Fruit fly (Drosophila melanogaster) whole organism, embryonic: ENCODE data around the gene CG44004.
A peak's percentile ranks its signal among the peaks of the same experiment; 100 is the strongest.

Experiments
- CG10209 ChIP-seq: fragments of 200-800 bp; sonication (Bioruptor generic); optimal IDR thresholded peaks from 3 replicates; lab custom pipeline; 2017; ENCODE audit warnings: missing biosample characterization, mild to moderate bottlenecking, missing genetic modification characterization, missing genetic modification reagents
- CG10274 ChIP-seq: fragments of 200-800 bp; sonication (Bioruptor generic); optimal IDR thresholded peaks from 3 replicates; lab custom pipeline; 2017; ENCODE audit warnings: missing biosample characterization, mild to moderate bottlenecking, missing genetic modification characterization
- CG10366 ChIP-seq: fragments of 200-800 bp; sonication (Bioruptor generic); IDR thresholded peaks from 2 replicates; pipeline ENCODE4 v1.3.6; 2022; ENCODE audit warnings: missing biosample characterization, missing genetic modification characterization
- CG11398 ChIP-seq: fragments of 200-800 bp; sonication (Bioruptor generic); optimal IDR thresholded peaks from 2 replicates; lab custom pipeline; 2016; ENCODE audit warnings: missing biosample characterization, missing genetic modification characterization
- CG13775 ChIP-seq: fragments of 200-800 bp; sonication (Bioruptor generic); optimal IDR thresholded peaks from 3 replicates; lab custom pipeline; 2017; ENCODE audit warnings: missing biosample characterization, mild to moderate bottlenecking, missing genetic modification characterization
- CG15479 ChIP-seq: fragments of 200-800 bp; sonication (Bioruptor generic); optimal IDR thresholded peaks from 3 replicates; lab custom pipeline; 2019; ENCODE audit warnings: missing biosample characterization, mild to moderate bottlenecking, missing genetic modification characterization, moderate library complexity
- CG1647 ChIP-seq: fragments of 200-800 bp; sonication (Bioruptor generic); optimal IDR thresholded peaks from 3 replicates; lab custom pipeline; 2016; ENCODE audit warnings: missing biosample characterization, missing genetic modification characterization
- CG17612 ChIP-seq: fragments of 200-800 bp; sonication (Bioruptor generic); IDR thresholded peaks from 2 replicates; pipeline ENCODE4 v1.3.6; 2022; ENCODE audit warnings: missing biosample characterization, missing genetic modification characterization
- CG18619 ChIP-seq: fragments of 200-800 bp; sonication (Bioruptor generic); optimal IDR thresholded peaks from 3 replicates; lab custom pipeline; 2017; ENCODE audit warnings: missing biosample characterization, mild to moderate bottlenecking, missing genetic modification characterization
- CG2202 ChIP-seq: fragments of 200-800 bp; sonication (Bioruptor generic); optimal IDR thresholded peaks from 2 replicates; lab custom pipeline; 2018; ENCODE audit warnings: missing biosample characterization, mild to moderate bottlenecking, missing genetic modification characterization
- CG34224 ChIP-seq: fragments of 200-800 bp; sonication (Bioruptor generic); IDR thresholded peaks from 3 replicates; pipeline ENCODE4 v1.3.6; 2022; ENCODE audit warnings: missing biosample characterization, missing genetic modification characterization; ENCODE audit not compliant: partially characterized antibody
- CG4328 ChIP-seq: fragments of 200-800 bp; sonication (Bioruptor generic); optimal IDR thresholded peaks from 3 replicates; lab custom pipeline; 2017; ENCODE audit warnings: missing biosample characterization, missing genetic modification reagents, missing genetic modification characterization
- CG4404 ChIP-seq: fragments of 200-800 bp; sonication (Bioruptor generic); IDR thresholded peaks from 2 replicates; pipeline ENCODE4 v1.3.6; 2022; ENCODE audit warnings: missing biosample characterization, missing genetic modification characterization
- CG5953 ChIP-seq: fragments of 200-800 bp; sonication (Bioruptor generic); IDR thresholded peaks from 2 replicates; pipeline ENCODE4 v1.3.6; 2022; ENCODE audit warnings: missing biosample characterization, missing genetic modification characterization
- CG6791 ChIP-seq: fragments of 200-800 bp; sonication (Bioruptor generic); IDR thresholded peaks from 3 replicates; pipeline ENCODE4 v1.3.6; 2022; ENCODE audit warnings: missing biosample characterization, missing genetic modification characterization; ENCODE audit not compliant: partially characterized antibody
- CG6854 ChIP-seq: fragments of 200-800 bp; sonication (Bioruptor generic); optimal IDR thresholded peaks from 3 replicates; lab custom pipeline; 2017; ENCODE audit warnings: missing biosample characterization, mild to moderate bottlenecking, missing genetic modification characterization
- CG7839 ChIP-seq: fragments of 200-800 bp; sonication (Bioruptor generic); optimal IDR thresholded peaks from 3 replicates; lab custom pipeline; 2018; ENCODE audit warnings: missing biosample characterization, mild to moderate bottlenecking, missing genetic modification characterization, moderate library complexity
- CG7963 ChIP-seq: fragments of 200-800 bp; sonication (Bioruptor generic); IDR thresholded peaks from 3 replicates; pipeline ENCODE4 v1.3.6; 2022; ENCODE audit warnings: missing biosample characterization, missing genetic modification characterization; ENCODE audit not compliant: partially characterized antibody
- CG8359 ChIP-seq: fragments of 200-800 bp; sonication (Bioruptor generic); optimal IDR thresholded peaks from 2 replicates; lab custom pipeline; 2017; ENCODE audit warnings: missing biosample characterization, mild to moderate bottlenecking, missing genetic modification characterization, borderline replicate concordance
- CG8478 ChIP-seq: fragments of >200 bp; optimal IDR thresholded peaks from 2 replicates; lab custom pipeline; 2018
- CG9609 ChIP-seq: fragments of 200-800 bp; sonication (Bioruptor generic); optimal IDR thresholded peaks from 3 replicates; lab custom pipeline; 2016; ENCODE audit warnings: missing biosample characterization, missing genetic modification characterization
- D19B ChIP-seq: fragments of 200-800 bp; sonication (Bioruptor generic); optimal IDR thresholded peaks from 2 replicates; lab custom pipeline; 2017; ENCODE audit warnings: missing biosample characterization, mild to moderate bottlenecking, missing genetic modification characterization
- Dll ChIP-seq: fragments of 200-800 bp; sonication (Bioruptor generic); IDR thresholded peaks from 4 replicates; pipeline ENCODE4 v1.3.6; 2022; ENCODE audit warnings: missing biosample characterization, missing genetic modification characterization; ENCODE audit not compliant: partially characterized antibody
- GATAe ChIP-seq: fragments of 200-800 bp; sonication (Bioruptor generic); conservative IDR thresholded peaks from 2 replicates; pipeline ENCODE4 v1.3.6; 2022; ENCODE audit warnings: missing biosample characterization, missing genetic modification characterization
- Gug ChIP-seq: fragments of 200-800 bp; sonication (Bioruptor generic); IDR thresholded peaks from 4 replicates; pipeline ENCODE4 v1.3.6; 2022; ENCODE audit warnings: missing biosample characterization, missing genetic modification characterization
- HmgZ ChIP-seq: fragments of 200-800 bp; sonication (Bioruptor generic); optimal IDR thresholded peaks from 2 replicates; lab custom pipeline; 2018; ENCODE audit warnings: missing biosample characterization, mild to moderate bottlenecking, missing genetic modification characterization
- MTF-1 ChIP-seq: fragments of 200-800 bp; sonication (Bioruptor generic); optimal IDR thresholded peaks from 2 replicates; lab custom pipeline; 2018; ENCODE audit warnings: missing biosample characterization, mild to moderate bottlenecking, missing genetic modification characterization, borderline replicate concordance
- Nf-YB ChIP-seq: fragments of 200-800 bp; sonication (Bioruptor generic); optimal IDR thresholded peaks from 3 replicates; lab custom pipeline; 2019; ENCODE audit warnings: missing biosample characterization, mild to moderate bottlenecking, missing genetic modification characterization, moderate library complexity
- Poxn ChIP-seq: fragments of 200-800 bp; sonication (Bioruptor generic); IDR thresholded peaks from 2 replicates; pipeline ENCODE4 v1.3.6; 2022; ENCODE audit warnings: missing biosample characterization, missing genetic modification characterization
- TFAM ChIP-seq: fragments of 200-800 bp; sonication (Bioruptor generic); optimal IDR thresholded peaks from 2 replicates; lab custom pipeline; 2017; ENCODE audit warnings: missing biosample characterization, missing genetic modification characterization, inconsistent platforms
- Vsx1 ChIP-seq: fragments of 200-800 bp; sonication (Bioruptor generic); optimal IDR thresholded peaks from 2 replicates; lab custom pipeline; 2017; ENCODE audit warnings: missing biosample characterization, mild to moderate bottlenecking, missing genetic modification characterization, missing genetic modification reagents
- al ChIP-seq: fragments of 200-800 bp; sonication (Bioruptor generic); IDR thresholded peaks from 2 replicates; pipeline ENCODE4 v1.3.6; 2022; ENCODE audit warnings: missing biosample characterization, missing genetic modification characterization
- ara ChIP-seq: fragments of 200-800 bp; sonication (Bioruptor generic); IDR thresholded peaks from 2 replicates; pipeline ENCODE4 v1.3.6; 2022; ENCODE audit warnings: missing biosample characterization, missing genetic modification characterization
- ato ChIP-seq: fragments of 200-800 bp; sonication (Bioruptor generic); IDR thresholded peaks from 2 replicates; pipeline ENCODE4 v1.3.6; 2022; ENCODE audit warnings: missing biosample characterization, missing genetic modification characterization; ENCODE audit not compliant: partially characterized antibody
- croc ChIP-seq: fragments of 200-800 bp; sonication (Bioruptor generic); conservative IDR thresholded peaks from 3 replicates; pipeline ENCODE4 v1.3.6; 2022; ENCODE audit warnings: missing biosample characterization, missing genetic modification characterization
- dimm ChIP-seq: fragments of 200-800 bp; sonication (Bioruptor generic); IDR thresholded peaks from 2 replicates; pipeline ENCODE4 v1.3.6; 2022; ENCODE audit warnings: missing biosample characterization, missing genetic modification characterization
- eve ChIP-seq, 2 experiments: fragments of >200 bp; optimal IDR thresholded peaks; 2 replicates each; lab custom pipeline; 2017; ENCODE audit warnings: missing biosample characterization in 2 of 2, missing genetic modification characterization in 2 of 2
- eyg ChIP-seq: fragments of 200-800 bp; sonication (Bioruptor generic); optimal IDR thresholded peaks from 3 replicates; lab custom pipeline; 2016; ENCODE audit warnings: missing biosample characterization, missing genetic modification characterization
- fd96Cb ChIP-seq: fragments of 200-800 bp; sonication (Bioruptor generic); optimal IDR thresholded peaks from 2 replicates; lab custom pipeline; 2018; ENCODE audit warnings: missing biosample characterization, mild to moderate bottlenecking, missing genetic modification characterization, moderate library complexity
- grn ChIP-seq: fragments of 200-800 bp; sonication (Bioruptor generic); optimal IDR thresholded peaks from 3 replicates; lab custom pipeline; 2017; ENCODE audit warnings: missing biosample characterization, missing genetic modification characterization
- jumu ChIP-seq: fragments of 200-800 bp; sonication (Bioruptor generic); optimal IDR thresholded peaks from 3 replicates; lab custom pipeline; 2016; ENCODE audit warnings: missing biosample characterization, missing genetic modification characterization
- phol ChIP-seq: fragments of 200-800 bp; sonication (Bioruptor generic); optimal IDR thresholded peaks from 3 replicates; lab custom pipeline; 2018; ENCODE audit warnings: missing biosample characterization, mild to moderate bottlenecking, missing genetic modification characterization, moderate library complexity
- sqz ChIP-seq: fragments of 200-800 bp; sonication (Bioruptor generic); optimal IDR thresholded peaks from 3 replicates; lab custom pipeline; 2018; ENCODE audit warnings: missing biosample characterization, mild to moderate bottlenecking, missing genetic modification characterization
- tgo ChIP-seq: fragments of 200-800 bp; sonication (Bioruptor generic); IDR thresholded peaks from 3 replicates; pipeline ENCODE4 v1.3.6; 2022; ENCODE audit warnings: missing biosample characterization, missing genetic modification characterization
- tx ChIP-seq: fragments of 200-800 bp; sonication (Bioruptor generic); optimal IDR thresholded peaks from 2 replicates; lab custom pipeline; 2016; ENCODE audit warnings: missing biosample characterization, missing genetic modification characterization
- unc-4 ChIP-seq: fragments of 200-800 bp; sonication (Bioruptor generic); IDR thresholded peaks from 2 replicates; pipeline ENCODE4 v1.3.6; 2022; ENCODE audit warnings: missing biosample characterization, missing genetic modification characterization; ENCODE audit not compliant: partially characterized antibody
- vfl ChIP-seq: fragments of 200-800 bp; sonication (Bioruptor generic); optimal IDR thresholded peaks from 2 replicates; lab custom pipeline; 2016; ENCODE audit warnings: missing biosample characterization, missing genetic modification characterization
- wor ChIP-seq: fragments of 200-800 bp; sonication (Bioruptor generic); IDR thresholded peaks from 2 replicates; pipeline ENCODE4 v1.3.6; 2022; ENCODE audit warnings: missing biosample characterization, missing genetic modification characterization
- zen ChIP-seq: fragments of 200-800 bp; sonication (Bioruptor generic); optimal IDR thresholded peaks from 3 replicates; lab custom pipeline; 2018; ENCODE audit warnings: missing biosample characterization, mild to moderate bottlenecking, missing genetic modification characterization, moderate library complexity

Gene CG44004

dm6 chr3L:18114038-18114926 is 40.6 kb upstream of the CG44004 start (continued):
- TF ChIP-seq CG4328 (GFP tag; lab: Kevin White, UChicago) (peak; percentile 6), dimm (GFP tag; lab: Robert Waterston, UW) (no peak), Gug (GFP tag; lab: Robert Waterston, UW) (no peak), zen (tag; lab: Kevin White, UChicago) (no peak), CG7963 (GFP tag; lab: Robert Waterston, UW) (no peak), CG18619 (GFP tag; lab: Kevin White, UChicago) (peak; percentile 15), CG17612 (no peak), Nf-YB (GFP tag; lab: Kevin White, UChicago) (peak; percentile 15), TFAM (GFP tag; lab: Kevin White, UChicago) (no peak), CG1647 (GFP tag; lab: Kevin White, UChicago) (no peak), ato (GFP tag; lab: Robert Waterston, UW) (0 out of 2 replicates have a peak, but pooled peaks have one; percentile 33), fd96Cb (peak; percentile 53), eyg (peak; percentile 27), CG2202 (tag; lab: Kevin White, UChicago) (no peak), Vsx1 (GFP tag; lab: Kevin White, UChicago) (no peak), CG34224 (no peak), tx (no peak), grn (GFP tag; lab: Kevin White, UChicago) (peak; percentile 73), CG8478 (lab: Kevin White, UChicago) (no peak), D19B (GFP tag; lab: Kevin White, UChicago) (no peak), eve (GFP tag; optimal IDR thresholded peaks at IDR 0.05; lab: Kevin White, UChicago) (no peak), croc (GFP tag; lab: Robert Waterston, UW) (no peak), CG10274 (GFP tag; lab: Kevin White, UChicago) (no peak), sqz (GFP tag; lab: Kevin White, UChicago) (peak; percentile 1), CG13775 (GFP tag; lab: Kevin White, UChicago) (no peak), Dll (GFP tag; lab: Robert Waterston, UW) (0 out of 4 replicates have a peak, but pooled peaks have one; percentile 18), CG8359 (GFP tag; lab: Kevin White, UChicago) (no peak), CG4404 (GFP tag; lab: Robert Waterston, UW) (no peak), unc-4 (no peak), ara (GFP tag; lab: Robert Waterston, UW) (no peak), CG9609 (no peak), Poxn (GFP tag; lab: Robert Waterston, UW) (no peak), CG6854 (GFP tag; lab: Kevin White, UChicago) (peak; percentile 57), vfl (GFP tag; lab: Kevin White, UChicago) (no peak), tgo (GFP tag; lab: Robert Waterston, UW) (peak; percentile 22; the same call in 2 of the 3 replicates), HmgZ (tag; lab: Kevin White, UChicago) (peak; percentile 31), al (no peak), CG7839 (peak; percentile 62), CG11398 (GFP tag; lab: Kevin White, UChicago) (no peak), jumu (GFP tag; lab: Kevin White, UChicago) (no peak), CG5953 (peak; percentile 62; the same call in 1 of the 2 replicates), GATAe (GFP tag; lab: Robert Waterston, UW) (no peak), CG10366 (no peak; the same call in 1 of the 2 replicates), CG10209 (GFP tag; lab: Kevin White, UChicago) (peak; percentile 57), CG6791 (no peak), wor (GFP tag; lab: Robert Waterston, UW) (no peak), CG15479 (GFP tag; lab: Kevin White, UChicago) (no peak), MTF-1 (peak; percentile 55), phol (tag; lab: Kevin White, UChicago) (peak; percentile 61)
